Fruit fly (Drosophila melanogaster) whole organism, embryonic: Measurements from ENCODE around the gene CG7140.

Experiments used
- ATbp ChIP-seq: fragments of 200-800 bp; sonication (Bioruptor generic); optimal IDR thresholded peaks from 2 replicates; lab custom pipeline; 2017; ENCODE audit warnings: missing biosample characterization, mild to moderate bottlenecking, missing genetic modification characterization, missing genetic modification reagents
- Adf1 ChIP-seq: fragments of 200-800 bp; sonication (Bioruptor generic); IDR thresholded peaks from 2 replicates; pipeline ENCODE4 v1.3.6; 2022; ENCODE audit warnings: missing biosample characterization, missing genetic modification characterization
- Antp ChIP-seq: fragments of 200-800 bp; sonication (Bioruptor generic); optimal IDR thresholded peaks from 3 replicates; lab custom pipeline; 2016; ENCODE audit warnings: missing biosample characterization, missing genetic modification characterization
- Asciz ChIP-seq: fragments of 200-800 bp; sonication (Bioruptor generic); optimal IDR thresholded peaks from 2 replicates; lab custom pipeline; 2017; ENCODE audit warnings: missing biosample characterization, mild to moderate bottlenecking, missing genetic modification characterization, missing genetic modification reagents
- Atf6 ChIP-seq: fragments of 200-800 bp; sonication (Bioruptor generic); IDR thresholded peaks from 2 replicates; pipeline ENCODE4 v1.3.6; 2022; ENCODE audit warnings: missing biosample characterization, missing genetic modification characterization
- C15 ChIP-seq: fragments of 200-800 bp; sonication (Bioruptor generic); IDR thresholded peaks from 3 replicates; pipeline ENCODE4 v1.3.6; 2022; ENCODE audit warnings: missing biosample characterization, missing genetic modification characterization
- CG10321 ChIP-seq: fragments of 200-800 bp; sonication (Bioruptor generic); IDR thresholded peaks from 2 replicates; pipeline ENCODE4 v1.3.6; 2022; ENCODE audit warnings: missing biosample characterization, missing genetic modification characterization
- CG10366 ChIP-seq: fragments of 200-800 bp; sonication (Bioruptor generic); IDR thresholded peaks from 2 replicates; pipeline ENCODE4 v1.3.6; 2022; ENCODE audit warnings: missing biosample characterization, missing genetic modification characterization
- CG10543 ChIP-seq: fragments of 200-800 bp; sonication (Bioruptor generic); optimal IDR thresholded peaks from 3 replicates; lab custom pipeline; 2017; ENCODE audit warnings: missing biosample characterization, mild to moderate bottlenecking, missing genetic modification characterization, moderate library complexity
- CG11398 ChIP-seq: fragments of 200-800 bp; sonication (Bioruptor generic); optimal IDR thresholded peaks from 2 replicates; lab custom pipeline; 2016; ENCODE audit warnings: missing biosample characterization, missing genetic modification characterization
- CG1233 ChIP-seq: fragments of 200-800 bp; sonication (Bioruptor generic); optimal IDR thresholded peaks from 4 replicates; lab custom pipeline; 2018; ENCODE audit warnings: missing biosample characterization, mild to moderate bottlenecking, missing genetic modification characterization
- CG13894 ChIP-seq: fragments of 200-800 bp; sonication (Bioruptor generic); optimal IDR thresholded peaks from 3 replicates; lab custom pipeline; 2018; ENCODE audit warnings: missing biosample characterization, mild to moderate bottlenecking, missing genetic modification characterization, moderate library complexity
- CG14667 ChIP-seq: fragments of 200-800 bp; sonication (Bioruptor generic); IDR thresholded peaks from 2 replicates; pipeline ENCODE4 v1.3.6; 2022; ENCODE audit warnings: missing biosample characterization, missing genetic modification characterization
- CG15696 ChIP-seq: fragments of 200-800 bp; sonication (Bioruptor generic); optimal IDR thresholded peaks from 2 replicates; lab custom pipeline; 2019; ENCODE audit warnings: missing biosample characterization, mild to moderate bottlenecking, missing genetic modification characterization, moderate library complexity
- CG17359 ChIP-seq: fragments of 200-800 bp; sonication (Bioruptor generic); optimal IDR thresholded peaks from 3 replicates; lab custom pipeline; 2018; ENCODE audit warnings: missing biosample characterization, mild to moderate bottlenecking, missing genetic modification characterization, moderate library complexity
- CG2678 ChIP-seq: fragments of 200-800 bp; sonication (Bioruptor generic); optimal IDR thresholded peaks from 3 replicates; lab custom pipeline; 2019; ENCODE audit warnings: missing biosample characterization, mild to moderate bottlenecking, missing genetic modification characterization, moderate library complexity
- CG3407 ChIP-seq: fragments of 200-800 bp; sonication (Bioruptor generic); optimal IDR thresholded peaks from 2 replicates; lab custom pipeline; 2018; ENCODE audit warnings: missing biosample characterization, mild to moderate bottlenecking, missing genetic modification characterization
- CG6272 ChIP-seq: fragments of 200-800 bp; sonication (Bioruptor generic); IDR thresholded peaks from 2 replicates; pipeline ENCODE4 v1.3.6; 2022; ENCODE audit warnings: missing biosample characterization, missing genetic modification characterization
- CG7786 ChIP-seq: fragments of 200-800 bp; sonication (Bioruptor generic); optimal IDR thresholded peaks from 2 replicates; lab custom pipeline; 2016; ENCODE audit warnings: missing biosample characterization, missing genetic modification characterization
- CG7839 ChIP-seq: fragments of 200-800 bp; sonication (Bioruptor generic); optimal IDR thresholded peaks from 3 replicates; lab custom pipeline; 2018; ENCODE audit warnings: missing biosample characterization, mild to moderate bottlenecking, missing genetic modification characterization, moderate library complexity
- CG9437 ChIP-seq: fragments of 200-800 bp; sonication (Bioruptor generic); optimal IDR thresholded peaks from 2 replicates; lab custom pipeline; 2018; ENCODE audit warnings: missing biosample characterization, mild to moderate bottlenecking, missing genetic modification characterization
- Deaf1 ChIP-seq: fragments of 200-800 bp; optimal IDR thresholded peaks from 3 replicates; lab custom pipeline; 2019; ENCODE audit warnings: missing biosample characterization, mild to moderate bottlenecking, missing genetic modification characterization, moderate library complexity
- Dek ChIP-seq: fragments of 200-800 bp; sonication (Bioruptor generic); optimal IDR thresholded peaks from 3 replicates; lab custom pipeline; 2019; ENCODE audit warnings: missing biosample characterization, mild to moderate bottlenecking, missing genetic modification characterization, moderate library complexity
- Gug ChIP-seq: fragments of 200-800 bp; sonication (Bioruptor generic); IDR thresholded peaks from 4 replicates; pipeline ENCODE4 v1.3.6; 2022; ENCODE audit warnings: missing biosample characterization, missing genetic modification characterization
- HHEX ChIP-seq: fragments of 200-800 bp; sonication (Bioruptor generic); optimal IDR thresholded peaks from 3 replicates; lab custom pipeline; 2017; ENCODE audit warnings: missing biosample characterization, mild to moderate bottlenecking, missing genetic modification characterization, missing genetic modification reagents
- HLH3B ChIP-seq: fragments of 200-800 bp; sonication (Bioruptor generic); IDR thresholded peaks from 2 replicates; pipeline ENCODE4 v1.3.6; 2022; ENCODE audit warnings: missing biosample characterization, missing genetic modification characterization
- Hand ChIP-seq: fragments of 200-800 bp; sonication (Bioruptor generic); optimal IDR thresholded peaks from 2 replicates; lab custom pipeline; 2017; ENCODE audit warnings: mild to moderate bottlenecking, missing biosample characterization, missing genetic modification reagents, missing genetic modification characterization
- Hr51 ChIP-seq, 2 experiments: fragments of 200-800 bp; sonication (Bioruptor generic); optimal IDR thresholded peaks; 2 replicates in 1 of 2; 3 replicates in 1 of 2; lab custom pipeline; 2016 to 2018; ENCODE audit warnings: missing biosample characterization in 2 of 2, missing genetic modification characterization in 2 of 2, mild to moderate bottlenecking in 1 of 2, moderate library complexity in 1 of 2
- Lpt ChIP-seq: fragments of >200 bp; optimal IDR thresholded peaks from 2 replicates; lab custom pipeline; 2018; ENCODE audit warnings: missing biosample characterization, missing genetic modification characterization
- Med ChIP-seq: fragments of 200-800 bp; sonication (Bioruptor generic); peaks from one replicate; lab custom pipeline; 2016; ENCODE audit warnings: missing biosample characterization, missing genetic modification characterization, mild to moderate bottlenecking, inconsistent platforms, moderate library complexity
- Rfx ChIP-seq: fragments of 200-800 bp; sonication (Bioruptor generic); IDR thresholded peaks from 2 replicates; pipeline ENCODE4 v1.3.6; 2022; ENCODE audit warnings: missing biosample characterization, missing genetic modification characterization
- Sin3A ChIP-seq: fragments of >200 bp; optimal IDR thresholded peaks from 2 replicates; lab custom pipeline; 2018
- Xbp1 ChIP-seq: fragments of 200-800 bp; sonication (Bioruptor generic); optimal IDR thresholded peaks from 3 replicates; lab custom pipeline; 2016; ENCODE audit warnings: missing biosample characterization, mild to moderate bottlenecking, missing genetic modification characterization
- Xrp1 ChIP-seq: fragments of 200-800 bp; sonication (Bioruptor generic); IDR thresholded peaks from 2 replicates; pipeline ENCODE4 v1.3.6; 2022; ENCODE audit warnings: missing biosample characterization, missing genetic modification characterization
- abd-A ChIP-seq: fragments of 200-800 bp; sonication (Bioruptor generic); optimal IDR thresholded peaks from 3 replicates; lab custom pipeline; 2019; ENCODE audit warnings: missing biosample characterization, mild to moderate bottlenecking, missing genetic modification characterization, moderate library complexity
- crol ChIP-seq: fragments of 200-800 bp; sonication (Bioruptor generic); IDR thresholded peaks from 2 replicates; pipeline ENCODE4 v1.3.6; 2022; ENCODE audit warnings: missing biosample characterization, missing genetic modification characterization
- dm ChIP-seq: fragments of 200-800 bp; sonication (Bioruptor generic); optimal IDR thresholded peaks from 3 replicates; lab custom pipeline; 2016; ENCODE audit warnings: missing biosample characterization, missing genetic modification characterization
- exex ChIP-seq: fragments of 200-800 bp; sonication (Bioruptor generic); optimal IDR thresholded peaks from 4 replicates; lab custom pipeline; 2018; ENCODE audit warnings: missing biosample characterization, mild to moderate bottlenecking, missing genetic modification characterization, moderate library complexity
- gce ChIP-seq: fragments of 200-800 bp; sonication (Bioruptor generic); IDR thresholded peaks from 3 replicates; pipeline ENCODE4 v1.3.6; 2022; ENCODE audit warnings: missing biosample characterization, missing genetic modification characterization
- jing ChIP-seq: fragments of 200-800 bp; sonication (Bioruptor generic); optimal IDR thresholded peaks from 2 replicates; lab custom pipeline; 2018; ENCODE audit warnings: missing biosample characterization, mild to moderate bottlenecking, missing genetic modification characterization
- nau ChIP-seq: fragments of 200-800 bp; sonication (Bioruptor generic); optimal IDR thresholded peaks from 3 replicates; lab custom pipeline; 2017; ENCODE audit warnings: missing biosample characterization, mild to moderate bottlenecking, missing genetic modification characterization, missing genetic modification reagents
- nmo ChIP-seq: fragments of 200-800 bp; sonication (Bioruptor generic); optimal IDR thresholded peaks from 2 replicates; lab custom pipeline; 2018; ENCODE audit warnings: missing biosample characterization, mild to moderate bottlenecking, missing genetic modification characterization, moderate library complexity
- pho ChIP-seq: fragments of 200-800 bp; sonication (Bioruptor generic); optimal IDR thresholded peaks from 2 replicates; lab custom pipeline; 2016; ENCODE audit warnings: missing biosample characterization, missing genetic modification characterization
- sd ChIP-seq: fragments of 200-800 bp; sonication (Bioruptor generic); optimal IDR thresholded peaks from 3 replicates; lab custom pipeline; 2018; ENCODE audit warnings: missing biosample characterization, mild to moderate bottlenecking, missing genetic modification characterization, moderate library complexity
- slbo ChIP-seq: fragments of 200-800 bp; sonication (Bioruptor generic); IDR thresholded peaks from 2 replicates; pipeline ENCODE4 v1.3.6; 2022; ENCODE audit warnings: missing biosample characterization, missing genetic modification characterization
- so ChIP-seq: fragments of 200-800 bp; sonication (Bioruptor generic); IDR thresholded peaks from 3 replicates; pipeline ENCODE4 v1.3.6; 2022; ENCODE audit warnings: missing biosample characterization, missing genetic modification characterization
- sr ChIP-seq: fragments of 200-800 bp; sonication (Bioruptor generic); IDR thresholded peaks from 3 replicates; pipeline ENCODE4 v1.3.6; 2022; ENCODE audit warnings: missing biosample characterization, missing genetic modification characterization
- tna ChIP-seq: fragments of 200-800 bp; sonication (Bioruptor generic); IDR thresholded peaks from 2 replicates; pipeline ENCODE4 v1.3.6; 2022; ENCODE audit warnings: missing biosample characterization, missing genetic modification characterization; ENCODE audit not compliant: partially characterized antibody
- tx ChIP-seq: fragments of 200-800 bp; sonication (Bioruptor generic); optimal IDR thresholded peaks from 2 replicates; lab custom pipeline; 2016; ENCODE audit warnings: missing biosample characterization, missing genetic modification characterization
- wek ChIP-seq: fragments of 200-800 bp; sonication (Bioruptor generic); optimal IDR thresholded peaks from 3 replicates; lab custom pipeline; 2018; ENCODE audit warnings: missing biosample characterization, mild to moderate bottlenecking, missing genetic modification characterization, moderate library complexity
- yki ChIP-seq: fragments of >200 bp; optimal IDR thresholded peaks from 3 replicates; lab custom pipeline; 2018

CG7140 gene

DNA sequence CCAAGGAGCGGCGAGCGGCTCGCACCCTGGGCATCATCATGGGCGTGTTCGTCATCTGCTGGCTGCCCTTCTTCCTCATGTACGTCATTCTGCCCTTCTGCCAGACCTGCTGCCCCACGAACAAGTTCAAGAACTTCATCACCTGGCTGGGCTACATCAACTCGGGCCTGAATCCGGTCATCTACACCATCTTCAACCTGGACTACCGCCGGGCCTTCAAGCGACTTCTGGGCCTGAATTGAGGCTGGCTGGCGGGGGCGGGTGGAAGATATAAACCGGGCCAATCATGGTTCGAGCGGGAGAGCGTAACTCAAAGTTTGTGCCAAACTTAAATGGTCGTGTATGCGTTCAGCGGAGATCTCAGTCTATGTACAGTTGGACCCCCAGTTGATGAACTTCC lies 35.7 kb upstream of the CG7140 start:
- peak; percentile 67 for TF ChIP-seq Med
- TF ChIP-seq Lpt (GFP tag; lab: Kevin White, UChicago): no peak
- TF ChIP-seq, all 482 proteins: peak for 1

dm6 chr3L:22053343-22053742 lies 25.2 kb upstream of the CG7140 start:
- peak; percentile 34 for TF ChIP-seq Asciz (GFP tag; lab: Kevin White, UChicago)
- no peak for TF ChIP-seq CG10321 (GFP tag; lab: Robert Waterston, UW)
- no peak for TF ChIP-seq CG9437 (GFP tag; lab: Kevin White, UChicago)
- peak; percentile 63 for TF ChIP-seq ATbp (GFP tag; lab: Kevin White, UChicago)
- TF ChIP-seq CG13894 (tag; lab: Kevin White, UChicago): no peak
- no peak for TF ChIP-seq CG1233 (GFP tag; lab: Kevin White, UChicago)
- no peak for TF ChIP-seq Adf1
- peak; percentile 8 for TF ChIP-seq HHEX (GFP tag; lab: Kevin White, UChicago)
- no peak for TF ChIP-seq CG10366 (GFP tag; lab: Robert Waterston, UW)
- peak; percentile 44 for TF ChIP-seq Med
- no peak for TF ChIP-seq Xbp1 (GFP tag; lab: Kevin White, UChicago)
- no peak for TF ChIP-seq CG7786 (GFP tag; lab: Kevin White, UChicago)
- no peak for TF ChIP-seq Hr51 (GFP tag; optimal IDR thresholded peaks at IDR 0.05; lab: Kevin White, UChicago)
- no peak for TF ChIP-seq CG11398 (GFP tag; lab: Kevin White, UChicago)
- TF ChIP-seq CG7839 (tag; lab: Kevin White, UChicago): no peak
- TF ChIP-seq Xrp1 (GFP tag; lab: Robert Waterston, UW): no peak
- no peak for TF ChIP-seq dm (GFP tag; lab: Kevin White, UChicago)
- TF ChIP-seq CG14667 (GFP tag; lab: Robert Waterston, UW): no peak
- no peak for TF ChIP-seq pho (GFP tag; lab: Kevin White, UChicago)
- no peak for TF ChIP-seq tx (GFP tag; lab: Kevin White, UChicago)
- TF ChIP-seq wek: no peak
- TF ChIP-seq CG17359 (tag; lab: Kevin White, UChicago): no peak
- peak; percentile 26 for TF ChIP-seq CG2678 (tag; lab: Kevin White, UChicago)
- TF ChIP-seq C15 (GFP tag; lab: Robert Waterston, UW): no peak
- TF ChIP-seq gce: no peak
- TF ChIP-seq CG3407 (GFP tag; lab: Kevin White, UChicago): peak; percentile 6
- no peak for TF ChIP-seq HLH3B (GFP tag; lab: Robert Waterston, UW)
- no peak for TF ChIP-seq CG15696 (tag; lab: Kevin White, UChicago)
- no peak for TF ChIP-seq Hand (GFP tag; lab: Kevin White, UChicago)
- TF ChIP-seq Sin3A (lab: Kevin White, UChicago): no peak
- no peak for TF ChIP-seq Gug
- no peak for TF ChIP-seq Antp (GFP tag; lab: Kevin White, UChicago)
- no peak for TF ChIP-seq Atf6
- TF ChIP-seq CG6272 (GFP tag; lab: Robert Waterston, UW): no peak
- no peak for TF ChIP-seq yki (lab: Kevin White, UChicago)
- TF ChIP-seq Dek (tag; lab: Kevin White, UChicago): no peak

- TF ChIP-seq Adf1 (peak; percentile 78), so (GFP tag; lab: Robert Waterston, UW) (peak; percentile 53; the same call in 1 of the 3 replicates), sd (tag; lab: Kevin White, UChicago) (peak; percentile 60), nmo (GFP tag; lab: Kevin White, UChicago) (no peak), slbo (GFP tag; lab: Robert Waterston, UW) (0 out of 2 replicates have a peak, but pooled peaks have one; percentile 7), nau (GFP tag; lab: Kevin White, UChicago) (peak; percentile 9), tna (GFP tag; lab: Robert Waterston, UW) (no peak), sr (GFP tag; lab: Robert Waterston, UW) (peak; percentile 97), Rfx (GFP tag; lab: Robert Waterston, UW) (peak; percentile 32; the same call in 1 of the 2 replicates), Deaf1 (peak; percentile 89), crol (GFP tag; lab: Robert Waterston, UW) (peak; percentile 71), jing (GFP tag; lab: Kevin White, UChicago) (no peak), abd-A (tag; lab: Kevin White, UChicago) (peak; percentile 83), CG10543 (GFP tag; lab: Kevin White, UChicago) (peak; percentile 59), exex (tag; lab: Kevin White, UChicago) (no peak)
These were observed 23.0 kb upstream of the CG7140 start for dm6 chr3L:22051152-22051551.
